Worm (Caenorhabditis elegans): Measurements from ENCODE around the gene bbs-2.

DNA sequence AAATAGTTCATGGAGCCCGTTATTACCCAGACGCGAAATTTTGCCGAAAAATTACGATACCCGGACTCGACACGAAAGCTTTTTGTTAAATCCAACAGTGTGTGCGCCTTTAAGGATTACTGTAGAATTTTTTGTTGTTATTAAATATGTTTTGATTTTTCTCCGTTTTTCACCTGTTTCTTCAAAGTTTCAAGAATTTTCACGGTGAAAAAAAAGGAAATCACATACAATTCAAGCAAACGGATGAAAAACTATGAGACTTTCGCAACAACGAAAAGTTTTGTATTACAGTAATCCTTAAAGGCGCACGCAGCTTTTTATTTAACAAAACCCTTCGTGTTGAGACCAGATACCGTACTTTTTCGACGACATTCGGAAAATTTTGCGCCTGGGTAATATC, 20.2 kb downstream of the bbs-2 start:
- TF ChIP-seq him-1 (tag; optimal IDR thresholded peaks at IDR 0.05): no peak
- no peak for TF ChIP-seq dao-5 (tag; optimal IDR thresholded peaks at IDR 0.05)
